Worm (Caenorhabditis elegans) whole organism, mixed stage, embryonic: Measurements from ENCODE around the gene cutl-23.

ENCODE experiments used
- ceh-83 ChIP-seq: fragments of 200-800 bp; sonication (Bioruptor generic); optimal IDR thresholded peaks from 2 replicates; lab custom pipeline; 2018; ENCODE audit warnings: mild to moderate bottlenecking, missing genetic modification characterization, missing compliant biosample characterization
- elt-3 ChIP-seq: fragments of 150-350 bp; optimal IDR thresholded peaks from 2 replicates; lab custom pipeline; 2014; ENCODE audit warnings: missing biosample characterization, missing genetic modification characterization
- nhr-12 ChIP-seq: fragments of 150-350 bp; optimal IDR thresholded peaks from 2 replicates; lab custom pipeline; 2014; ENCODE audit warnings: missing biosample characterization, missing genetic modification characterization
- snpc-4 ChIP-seq: fragments of 150-350 bp; optimal IDR thresholded peaks from 2 replicates; lab custom pipeline; 2014; ENCODE audit warnings: missing biosample characterization, missing genetic modification characterization
- ztf-11 ChIP-seq: fragments of 150-350 bp; optimal IDR thresholded peaks from 2 replicates; lab custom pipeline; 2014; ENCODE audit warnings: missing biosample characterization, missing genetic modification characterization

- TF ChIP-seq nhr-12 (tag; lab: Kevin White, UChicago) (no peak), snpc-4 (tag; lab: Kevin White, UChicago) (no peak), elt-3 (tag; lab: Kevin White, UChicago) (no peak), ceh-83 (GFP tag; lab: Kevin White, UChicago) (no peak), ztf-11 (no peak)
Observed at ce11 chrIII:5823617-5824016, 53.6 kb downstream of the cutl-23 start, which contains the start of gene R12B2.8.
